Fruit fly (Drosophila melanogaster): Measurements from ENCODE around the gene Rtel1.

The Rtel1 gene

DNA sequence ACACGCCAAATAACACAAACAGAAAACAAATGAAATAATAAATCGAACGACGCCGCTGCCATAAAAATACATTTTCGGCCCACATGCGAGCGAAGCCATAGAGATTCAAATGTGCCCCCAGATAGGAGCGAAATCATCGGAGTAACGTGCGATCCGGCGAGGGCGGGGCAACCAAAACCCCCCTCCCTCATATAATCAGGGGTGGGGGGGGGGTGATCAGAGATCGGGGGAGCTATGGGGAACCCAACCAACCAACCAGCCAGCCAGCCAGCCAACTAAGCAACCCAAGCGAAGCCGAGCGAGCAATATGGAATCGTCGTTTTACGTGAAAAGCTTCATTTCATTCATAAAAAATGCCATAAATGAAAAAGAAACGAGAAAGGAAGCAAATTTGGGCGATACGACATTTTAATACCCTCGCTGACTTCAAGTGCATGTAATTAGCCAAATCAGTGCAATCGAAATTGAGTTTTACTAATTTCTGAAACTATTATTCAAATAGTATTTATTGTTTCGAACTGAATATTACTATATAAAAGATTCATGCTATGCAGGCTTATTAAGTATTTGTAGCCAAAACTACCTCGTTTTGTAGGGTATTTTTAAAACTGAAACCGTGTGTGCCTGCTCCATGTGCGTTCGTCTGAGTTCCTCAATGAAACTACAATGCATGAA, 47.6 kb upstream of the Rtel1 start (continued):
- TF ChIP-seq CG13624 (GFP tag; optimal IDR thresholded peaks at IDR 0.05) (no peak), ara (GFP tag; IDR thresholded peaks at IDR 0.05) (no peak), slp2 (GFP tag; optimal IDR thresholded peaks at IDR 0.05) (peak; percentile 42), CG10979 (tag; optimal IDR thresholded peaks at IDR 0.05) (peak; percentile 75), CG13123 (GFP tag; optimal IDR thresholded peaks at IDR 0.05) (no peak), CG8765 (GFP tag; IDR thresholded peaks at IDR 0.05) (no peak), schlank (tag; optimal IDR thresholded peaks at IDR 0.05) (no peak), dan (GFP tag; IDR thresholded peaks at IDR 0.05) (no peak), mirr (GFP tag; optimal IDR thresholded peaks at IDR 0.05) (no peak), CG33557 (GFP tag; optimal IDR thresholded peaks at IDR 0.05) (no peak), CG10654 (GFP tag; optimal IDR thresholded peaks at IDR 0.05) (peak; percentile 25), trem (tag; optimal IDR thresholded peaks at IDR 0.05) (peak; percentile 37), CG34376 (GFP tag; optimal IDR thresholded peaks at IDR 0.05) (no peak), Hr78 (GFP tag; optimal IDR thresholded peaks at IDR 0.05) (peak in 1 of 2 experiments; percentile 21), CG8924 (tag; optimal IDR thresholded peaks at IDR 0.05) (peak; percentile 67), fd3F (GFP tag; optimal IDR thresholded peaks at IDR 0.05) (peak; percentile 40), ttk (GFP tag; IDR thresholded peaks at IDR 0.05) (peak; percentile 41; the same call in 1 of the 2 replicates), CG7987 (GFP tag; optimal IDR thresholded peaks at IDR 0.05) (no peak), CG7963 (GFP tag; IDR thresholded peaks at IDR 0.05; ENCODE audit: partially characterized antibody) (no peak), Hr3 (GFP tag; optimal IDR thresholded peaks at IDR 0.05) (peak; percentile 60), CG2129 (GFP tag; IDR thresholded peaks at IDR 0.05; ENCODE audit: partially characterized antibody) (no peak), Hr51 (GFP tag; optimal IDR thresholded peaks at IDR 0.05) (peak in 1 of 2 experiments; percentile 78), trh (GFP tag; optimal IDR thresholded peaks at IDR 0.05) (no peak), sob (GFP tag; IDR thresholded peaks at IDR 0.05) (0 out of 2 replicates have a peak, but pooled peaks have one; percentile 28), toy (GFP tag; IDR thresholded peaks at IDR 0.05) (no peak), CG10959 (GFP tag; IDR thresholded peaks at IDR 0.05) (no peak), CG2202 (tag; optimal IDR thresholded peaks at IDR 0.05) (peak; percentile 39), ash1 (GFP tag; optimal IDR thresholded peaks at IDR 0.05) (no peak), CG13894 (tag; optimal IDR thresholded peaks at IDR 0.05) (peak; percentile 81), da (GFP tag; optimal IDR thresholded peaks at IDR 0.05) (no peak), CG14441 (GFP tag; IDR thresholded peaks at IDR 0.05) (peak; percentile 54), ewg (GFP tag; optimal IDR thresholded peaks at IDR 0.05) (peak; percentile 52), CG16863 (GFP tag; optimal IDR thresholded peaks at IDR 0.05) (peak; percentile 41), Ravus (GFP tag; IDR thresholded peaks at IDR 0.05) (no peak), sna (GFP tag; IDR thresholded peaks at IDR 0.05; ENCODE audit: partially characterized antibody) (no peak), CG11456 (GFP tag; IDR thresholded peaks at IDR 0.05) (no peak), CG3065 (GFP tag; optimal IDR thresholded peaks at IDR 0.05) (no peak), Neu2 (GFP tag; optimal IDR thresholded peaks at IDR 0.05; ENCODE audit: borderline replicate concordance) (no peak), sens-2 (GFP tag; IDR thresholded peaks at IDR 0.05) (no peak), CG4617 (GFP tag; optimal IDR thresholded peaks at IDR 0.05; ENCODE audit: borderline replicate concordance) (peak; percentile 7), CG34224 (GFP tag; IDR thresholded peaks at IDR 0.05; ENCODE audit: partially characterized antibody) (no peak), CG10267 (tag; optimal IDR thresholded peaks at IDR 0.05) (peak; percentile 52), CG3726 (GFP tag; IDR thresholded peaks at IDR 0.05) (peak; percentile 33; the same call in 1 of the 3 replicates), amos (GFP tag; IDR thresholded peaks at IDR 0.05; ENCODE audit: partially characterized antibody) (no peak), Atf-2 (GFP tag; optimal IDR thresholded peaks at IDR 0.05) (no peak), CG6254 (GFP tag; optimal IDR thresholded peaks at IDR 0.05) (peak; percentile 46), h (optimal IDR thresholded peaks at IDR 0.05) (no peak), jumu (GFP tag; optimal IDR thresholded peaks at IDR 0.05) (no peak), zfh1 (GFP tag; IDR thresholded peaks at IDR 0.05) (peak; percentile 54; the same call in 1 of the 3 replicates)

Measured in whole organism, embryonic.